Worm (Caenorhabditis elegans) whole organism, young adult: Measurements from ENCODE around the gene tbg-1.
A peak's percentile ranks its signal among the peaks of the same experiment; 100 is the strongest.

Experiments
- B0019.2 ChIP-seq: fragments of 200-800 bp; sonication (Bioruptor generic); conservative IDR thresholded peaks from 2 replicates; pipeline ENCODE4 v1.3.6; 2022; ENCODE audit warnings: missing genetic modification reagents, missing genetic modification characterization, missing compliant biosample characterization
- C06A6.2 ChIP-seq: fragments of 200-800 bp; sonication (Bioruptor generic); conservative IDR thresholded peaks from 2 replicates; pipeline ENCODE4 v1.3.6; 2022; ENCODE audit warnings: missing genetic modification characterization, missing compliant biosample characterization
- D2030.7 ChIP-seq: fragments of 200-800 bp; sonication (Bioruptor generic); IDR thresholded peaks from 2 replicates; pipeline ENCODE4 v1.3.6; 2022; ENCODE audit warnings: missing genetic modification reagents, missing genetic modification characterization, missing compliant biosample characterization
- F22D6.2 ChIP-seq: sonication (generic microtip); optimal IDR thresholded peaks from 2 replicates; lab custom pipeline; 2016; ENCODE audit warnings: mild to moderate bottlenecking, missing genetic modification characterization, missing compliant biosample characterization
- F33H1.4 ChIP-seq: fragments of 200-800 bp; sonication (Bioruptor generic); IDR thresholded peaks from 2 replicates; pipeline ENCODE4 v1.3.6; 2022; ENCODE audit warnings: missing genetic modification reagents, missing genetic modification characterization, missing compliant biosample characterization
- F57A8.1 ChIP-seq: fragments of 200-800 bp; sonication (Bioruptor generic); optimal IDR thresholded peaks from 2 replicates; lab custom pipeline; 2018; ENCODE audit warnings: mild to moderate bottlenecking, missing genetic modification characterization, moderate library complexity, missing compliant biosample characterization
- K11D2.4 ChIP-seq: fragments of 200-800 bp; sonication (Bioruptor generic); IDR thresholded peaks from 2 replicates; pipeline ENCODE4 v1.3.6; 2022; ENCODE audit warnings: missing genetic modification reagents, missing genetic modification characterization, missing compliant biosample characterization
- K12H6.12 ChIP-seq: fragments of 200-800 bp; sonication (Bioruptor generic); optimal IDR thresholded peaks from 2 replicates; lab custom pipeline; 2018; ENCODE audit warnings: mild to moderate bottlenecking, missing genetic modification characterization, missing compliant biosample characterization
- Y67H2A.10 ChIP-seq: fragments of 200-800 bp; sonication (Bioruptor generic); conservative IDR thresholded peaks from 2 replicates; pipeline ENCODE4 v1.3.6; 2022; ENCODE audit warnings: missing genetic modification reagents, missing genetic modification characterization, missing compliant biosample characterization
- Y79H2A.3 ChIP-seq: fragments of 200-800 bp; sonication (Bioruptor generic); conservative IDR thresholded peaks from 2 replicates; pipeline ENCODE4 v1.3.6; 2022; ENCODE audit warnings: missing genetic modification reagents, missing genetic modification characterization, missing compliant biosample characterization
- Y95B8A.8 ChIP-seq: fragments of 200-800 bp; sonication (Bioruptor generic); IDR thresholded peaks from 2 replicates; pipeline ENCODE4 v1.3.6; 2022; ENCODE audit warnings: missing genetic modification reagents, missing genetic modification characterization, missing compliant biosample characterization
- aptf-3 ChIP-seq: fragments of 200-800 bp; sonication (Bioruptor generic); IDR thresholded peaks from 2 replicates; pipeline ENCODE4 v1.3.6; 2022; ENCODE audit warnings: missing genetic modification characterization, missing compliant biosample characterization
- attf-6 ChIP-seq: fragments of 200-800 bp; sonication (Bioruptor generic); IDR thresholded peaks from 2 replicates; pipeline ENCODE4 v1.3.6; 2022; ENCODE audit warnings: missing genetic modification reagents, missing genetic modification characterization, missing compliant biosample characterization
- ccch-3 ChIP-seq: fragments of 200-800 bp; sonication (Bioruptor generic); optimal IDR thresholded peaks from 2 replicates; lab custom pipeline; 2018; ENCODE audit warnings: mild to moderate bottlenecking, missing genetic modification characterization, missing compliant biosample characterization
- dpl-1 ChIP-seq: fragments of 150-350 bp; optimal IDR thresholded peaks from 2 replicates; lab custom pipeline; 2014; ENCODE audit warnings: missing biosample characterization, missing genetic modification reagents, missing genetic modification characterization
- efl-1 ChIP-seq: fragments of 150-350 bp; optimal IDR thresholded peaks from 2 replicates; lab custom pipeline; 2014; ENCODE audit warnings: missing biosample characterization, missing genetic modification reagents, missing genetic modification characterization
- egl-18 ChIP-seq: fragments of 200-800 bp; sonication (Bioruptor generic); IDR thresholded peaks from 2 replicates; pipeline ENCODE4 v1.3.6; 2022; ENCODE audit warnings: missing genetic modification reagents, missing genetic modification characterization, missing compliant biosample characterization
- egl-44 ChIP-seq: fragments of 200-800 bp; sonication (Bioruptor generic); IDR thresholded peaks from 2 replicates; pipeline ENCODE4 v1.3.6; 2022; ENCODE audit warnings: missing genetic modification reagents, missing genetic modification characterization, missing compliant biosample characterization
- egrh-3 ChIP-seq: fragments of 200-800 bp; sonication (Bioruptor generic); IDR thresholded peaks from 2 replicates; pipeline ENCODE4 v1.3.6; 2022; ENCODE audit warnings: missing genetic modification reagents, missing genetic modification characterization, missing compliant biosample characterization
- fkh-3 ChIP-seq: sonication (generic microtip); optimal IDR thresholded peaks from 2 replicates; lab custom pipeline; 2016; ENCODE audit warnings: mild to moderate bottlenecking, missing genetic modification characterization, missing compliant biosample characterization
- gei-17 ChIP-seq: fragments of 200-800 bp; sonication (Bioruptor generic); optimal IDR thresholded peaks from 2 replicates; lab custom pipeline; 2018; ENCODE audit warnings: mild to moderate bottlenecking, missing genetic modification characterization, missing compliant biosample characterization
- him-1 ChIP-seq: sonication (generic microtip); optimal IDR thresholded peaks from 2 replicates; lab custom pipeline; 2016; ENCODE audit warnings: missing genotype, missing genetic modification reagents, missing genetic modification characterization, missing compliant biosample characterization
- lin-35 ChIP-seq, 3 experiments: fragments of 150-350 bp in 2 of 3; sonication (generic microtip) in 1 of 3; optimal IDR thresholded peaks; 2 replicates each; lab custom pipeline; 2014 to 2018; ENCODE audit warnings: missing biosample characterization in 3 of 3, missing genetic modification characterization in 3 of 3, missing genetic modification reagents in 3 of 3
- lin-54 ChIP-seq: fragments of 200-800 bp; sonication (Bioruptor generic); optimal IDR thresholded peaks from 2 replicates; lab custom pipeline; 2018; ENCODE audit warnings: mild to moderate bottlenecking, missing genetic modification characterization, missing compliant biosample characterization
- lir-1 ChIP-seq: fragments of 200-800 bp; sonication (Bioruptor generic); conservative IDR thresholded peaks from 2 replicates; pipeline ENCODE4 v1.3.6; 2022; ENCODE audit warnings: missing genetic modification reagents, missing genetic modification characterization, missing compliant biosample characterization
- lsl-1 ChIP-seq: fragments of 200-800 bp; sonication (Bioruptor generic); optimal IDR thresholded peaks from 2 replicates; lab custom pipeline; 2018; ENCODE audit warnings: mild to moderate bottlenecking, missing genetic modification characterization, moderate library complexity, missing compliant biosample characterization
- lsy-27 ChIP-seq: sonication (generic microtip); optimal IDR thresholded peaks from 2 replicates; lab custom pipeline; 2017; ENCODE audit warnings: missing genetic modification characterization, mild to moderate bottlenecking, missing compliant biosample characterization, antibody characterized with exemption, missing genotype, borderline replicate concordance; ENCODE audit not compliant: insufficient read depth
- madf-6 ChIP-seq: fragments of 200-800 bp; sonication (Bioruptor generic); IDR thresholded peaks from 2 replicates; pipeline ENCODE4 v1.3.6; 2022; ENCODE audit warnings: missing genetic modification reagents, missing genetic modification characterization, missing compliant biosample characterization
- madf-8 ChIP-seq: fragments of 200-800 bp; sonication (Bioruptor generic); conservative IDR thresholded peaks from 2 replicates; pipeline ENCODE4 v1.3.6; 2022; ENCODE audit warnings: missing genetic modification reagents, missing genetic modification characterization, missing compliant biosample characterization
- mcd-1 ChIP-seq: fragments of 200-800 bp; sonication (Bioruptor generic); IDR thresholded peaks from 2 replicates; pipeline ENCODE4 v1.3.6; 2022; ENCODE audit warnings: missing genetic modification reagents, missing genetic modification characterization, missing compliant biosample characterization
- mel-28 ChIP-seq: sonication (generic microtip); optimal IDR thresholded peaks from 2 replicates; lab custom pipeline; 2016; ENCODE audit warnings: borderline replicate concordance, mild to moderate bottlenecking, missing genetic modification characterization, missing compliant biosample characterization
- nfya-1 ChIP-seq: sonication (generic microtip); optimal IDR thresholded peaks from 2 replicates; lab custom pipeline; 2017; ENCODE audit warnings: antibody characterized with exemption, missing compliant biosample characterization, missing genetic modification characterization, borderline replicate concordance; ENCODE audit not compliant: insufficient read depth
- nfyb-1 ChIP-seq: fragments of 200-800 bp; sonication (Bioruptor generic); IDR thresholded peaks from 2 replicates; pipeline ENCODE4 v1.3.6; 2022; ENCODE audit warnings: missing genetic modification reagents, missing genetic modification characterization, missing compliant biosample characterization
- nhr-80 ChIP-seq: sonication (generic microtip); optimal IDR thresholded peaks from 2 replicates; lab custom pipeline; 2016; ENCODE audit warnings: missing genetic modification characterization, missing compliant biosample characterization
- nhr-90 ChIP-seq: sonication (generic microtip); optimal IDR thresholded peaks from 2 replicates; lab custom pipeline; 2016; ENCODE audit warnings: missing genotype, mild to moderate bottlenecking, missing genetic modification characterization, missing compliant biosample characterization
- rec-8 ChIP-seq, 2 experiments: sonication (generic microtip); optimal IDR thresholded peaks; 2 replicates each; lab custom pipeline; 2016; ENCODE audit warnings: mild to moderate bottlenecking in 2 of 2, missing genetic modification characterization in 2 of 2, missing genetic modification reagents in 2 of 2, missing genotype in 2 of 2, missing biosample characterization in 1 of 2, missing compliant biosample characterization in 1 of 2, moderate library complexity in 1 of 2
- sea-2 ChIP-seq: fragments of 200-800 bp; sonication (Bioruptor generic); IDR thresholded peaks from 2 replicates; pipeline ENCODE4 v1.3.6; 2022; ENCODE audit warnings: missing genetic modification characterization, missing compliant biosample characterization
- snpc-3.4 ChIP-seq: sonication (generic microtip); optimal IDR thresholded peaks from 2 replicates; lab custom pipeline; 2017; ENCODE audit warnings: missing genetic modification characterization, mild to moderate bottlenecking, missing compliant biosample characterization, antibody characterized with exemption, moderate library complexity, missing genotype, missing genetic modification reagents
- sptf-2 ChIP-seq: fragments of 200-800 bp; sonication (Bioruptor generic); optimal IDR thresholded peaks from 2 replicates; lab custom pipeline; 2018; ENCODE audit warnings: mild to moderate bottlenecking, missing genetic modification characterization, missing compliant biosample characterization
- tlf-1 ChIP-seq: fragments of 200-800 bp; sonication (Bioruptor generic); optimal IDR thresholded peaks from 2 replicates; lab custom pipeline; 2018; ENCODE audit warnings: mild to moderate bottlenecking, missing genetic modification characterization, missing compliant biosample characterization
- xnd-1 ChIP-seq: sonication (generic microtip); optimal IDR thresholded peaks from 2 replicates; lab custom pipeline; 2016; ENCODE audit warnings: missing genotype, missing genetic modification reagents, missing genetic modification characterization, missing compliant biosample characterization
- zfh-2 ChIP-seq: fragments of 200-800 bp; sonication (Bioruptor generic); conservative IDR thresholded peaks from 2 replicates; pipeline ENCODE4 v1.3.6; 2022; ENCODE audit warnings: missing genetic modification reagents, missing genetic modification characterization, missing compliant biosample characterization
- zim-3 ChIP-seq: sonication (generic microtip); optimal IDR thresholded peaks from 2 replicates; lab custom pipeline; 2017; ENCODE audit warnings: mild to moderate bottlenecking, missing genetic modification characterization, moderate library complexity, missing compliant biosample characterization
- ztf-18 ChIP-seq: sonication (generic microtip); optimal IDR thresholded peaks from 2 replicates; lab custom pipeline; 2016; ENCODE audit warnings: missing genotype, mild to moderate bottlenecking, missing genetic modification characterization, missing compliant biosample characterization
- ztf-3 ChIP-seq: fragments of 200-800 bp; sonication (Bioruptor generic); optimal IDR thresholded peaks from 2 replicates; lab custom pipeline; 2018; ENCODE audit warnings: mild to moderate bottlenecking, missing genetic modification characterization, missing compliant biosample characterization
- ztf-6 ChIP-seq: fragments of 200-800 bp; sonication (Bioruptor generic); IDR thresholded peaks from 2 replicates; pipeline ENCODE4 v1.3.6; 2022; ENCODE audit warnings: missing genetic modification reagents, missing genetic modification characterization, missing compliant biosample characterization

The tbg-1 gene

ce11 chrIII:9615114-9615513 is 13.8 kb downstream of the tbg-1 start (continued):
- TF ChIP-seq Y79H2A.3 (GFP tag; lab: Robert Waterston, UW) (no peak; the same call in 1 of the 2 replicates), Y67H2A.10 (GFP tag; lab: Robert Waterston, UW) (no peak), mel-28 (tag; lab: Kevin White, UChicago) (no peak), lir-1 (GFP tag; lab: Robert Waterston, UW) (no peak), nhr-90 (no peak), egl-18 (GFP tag; lab: Robert Waterston, UW) (no peak), ztf-3 (no peak), lin-35 (GFP tag; optimal IDR thresholded peaks at IDR 0.05; lab: Kevin White, UChicago) (no peak), B0019.2 (GFP tag; lab: Robert Waterston, UW) (0 out of 2 replicates have a peak, but pooled peaks have one; percentile 23), K11D2.4 (GFP tag; lab: Robert Waterston, UW) (no peak), fkh-3 (tag; lab: Kevin White, UChicago) (no peak), nhr-80 (tag; lab: Kevin White, UChicago) (no peak), aptf-3 (GFP tag; lab: Robert Waterston, UW) (no peak), Y95B8A.8 (GFP tag; lab: Robert Waterston, UW) (peak; percentile 58), ztf-6 (GFP tag; lab: Robert Waterston, UW) (no peak)

- TF ChIP-seq attf-6 (GFP tag; lab: Robert Waterston, UW), result no peak
- TF ChIP-seq C06A6.2 (GFP tag; lab: Robert Waterston, UW), result no peak
- peak; percentile 19; the same call in 1 of the 2 replicates for TF ChIP-seq madf-8 (GFP tag; lab: Robert Waterston, UW)
- peak; percentile 30; the same call in 1 of the 2 replicates for TF ChIP-seq F33H1.4 (GFP tag; lab: Robert Waterston, UW)
- TF ChIP-seq F22D6.2 (tag; lab: Kevin White, UChicago), result no peak
- no peak for TF ChIP-seq nhr-80 (tag; lab: Kevin White, UChicago)
- no peak for TF ChIP-seq nfya-1 (tag; lab: Kevin White, UChicago)
- peak; percentile 83 for TF ChIP-seq mcd-1 (GFP tag; lab: Robert Waterston, UW)
- TF ChIP-seq zim-3, result no peak
- no peak for TF ChIP-seq zfh-2 (GFP tag; lab: Robert Waterston, UW)
- TF ChIP-seq Y67H2A.10 (GFP tag; lab: Robert Waterston, UW), result no peak
- no peak for TF ChIP-seq nfyb-1 (GFP tag; lab: Robert Waterston, UW)
- no peak for TF ChIP-seq egrh-3 (GFP tag; lab: Robert Waterston, UW)
- TF ChIP-seq madf-6 (GFP tag; lab: Robert Waterston, UW), result peak; percentile 56; the same call in 1 of the 2 replicates
- no peak for TF ChIP-seq xnd-1 (tag; lab: Kevin White, UChicago)
- no peak for TF ChIP-seq ccch-3 (GFP tag; lab: Kevin White, UChicago)
- peak; percentile 6 for TF ChIP-seq ztf-18 (tag; lab: Kevin White, UChicago)
- TF ChIP-seq rec-8 (tag; optimal IDR thresholded peaks at IDR 0.05; lab: Kevin White, UChicago), result no peak
- TF ChIP-seq efl-1 (GFP tag; lab: Kevin White, UChicago), result peak; percentile 73
- TF ChIP-seq D2030.7, result peak; percentile 25; the same call in 1 of the 2 replicates
- no peak for TF ChIP-seq gei-17 (GFP tag; lab: Kevin White, UChicago)
- peak; percentile 32 for TF ChIP-seq dpl-1
- TF ChIP-seq him-1 (tag; lab: Kevin White, UChicago), result no peak
- peak; percentile 29 for TF ChIP-seq lsl-1 (GFP tag; lab: Kevin White, UChicago)
- no peak for TF ChIP-seq tlf-1 (GFP tag; lab: Kevin White, UChicago)
- no peak for TF ChIP-seq snpc-3.4 (tag; lab: Kevin White, UChicago)
- TF ChIP-seq sea-2, result no peak
- TF ChIP-seq F57A8.1 (GFP tag; lab: Kevin White, UChicago), result no peak
- TF ChIP-seq egl-44 (GFP tag; lab: Robert Waterston, UW), result no peak
- no peak for TF ChIP-seq lsy-27 (tag; lab: Kevin White, UChicago)
- no peak for TF ChIP-seq nhr-90
- peak; percentile 56 for TF ChIP-seq lin-54 (GFP tag; lab: Kevin White, UChicago)
- no peak for TF ChIP-seq sptf-2
- no peak for TF ChIP-seq K12H6.12 (tag; lab: Kevin White, UChicago)
Observed at ce11 chrIII:9614211-9614610, 14.7 kb downstream of the tbg-1 start, which contains the start of the genes pri-1 and F58A4.6. Gene pri-1 (minus strand): TSS chrIII:9614281. Gene F58A4.6 (plus strand): TSS chrIII:9614482.
